Worm (Caenorhabditis elegans) whole organism, L4 larva: ENCODE measurements around the gene srbc-40.

Experiments
- F26F4.8 ChIP-seq: fragments of 200-800 bp; sonication (Bioruptor generic); conservative IDR thresholded peaks from 2 replicates; pipeline ENCODE4 v1.3.6; 2022; ENCODE audit warnings: missing genetic modification characterization, missing compliant biosample characterization
- F44E2.7 ChIP-seq: fragments of 200-800 bp; sonication (Bioruptor generic); IDR thresholded peaks from 2 replicates; pipeline ENCODE4 v2.1.2; 2022; ENCODE audit warnings: missing genetic modification characterization, missing compliant biosample characterization
- T20F7.1 ChIP-seq: fragments of 200-800 bp; sonication (Bioruptor generic); optimal IDR thresholded peaks from 2 replicates; lab custom pipeline; 2018; ENCODE audit warnings: mild to moderate bottlenecking, missing genetic modification characterization, missing compliant biosample characterization
- T26A8.4 ChIP-seq: fragments of 200-800 bp; sonication (Bioruptor generic); IDR thresholded peaks from 2 replicates; pipeline ENCODE4 v1.3.6; 2022; ENCODE audit warnings: missing genetic modification characterization, missing compliant biosample characterization
- Y5F2A.4 ChIP-seq: fragments of 200-800 bp; sonication (Bioruptor generic); optimal IDR thresholded peaks from 2 replicates; lab custom pipeline; 2018; ENCODE audit warnings: mild to moderate bottlenecking, missing genetic modification characterization, missing compliant biosample characterization
- ZK546.5 ChIP-seq, 2 experiments: sonication (generic microtip); optimal IDR thresholded peaks; 2 replicates each; lab custom pipeline; 2017; ENCODE audit warnings: missing biosample characterization in 2 of 2, missing genetic modification characterization in 2 of 2
- aha-1 ChIP-seq: fragments of 150-350 bp; peaks from one replicate; lab custom pipeline; 2014; ENCODE audit warnings: missing biosample characterization, missing genetic modification characterization
- ama-1 ChIP-seq: fragments of 150-350 bp; optimal IDR thresholded peaks from 2 replicates; lab custom pipeline; 2014; ENCODE audit warnings: inconsistent platforms, mixed read lengths
- attf-4 ChIP-seq: sonication (generic microtip); optimal IDR thresholded peaks from 3 replicates; lab custom pipeline; 2017; ENCODE audit warnings: missing biosample characterization, missing genetic modification characterization
- ceh-20 ChIP-seq: fragments of 200-800 bp; sonication (Bioruptor generic); IDR thresholded peaks from 2 replicates; pipeline ENCODE4 v1.3.6; 2022; ENCODE audit warnings: missing genetic modification reagents, missing genetic modification characterization, missing compliant biosample characterization
- ceh-28 ChIP-seq: fragments of 150-350 bp; optimal IDR thresholded peaks from 2 replicates; lab custom pipeline; 2014; ENCODE audit warnings: missing biosample characterization, missing genetic modification reagents, missing genetic modification characterization
- ceh-32 ChIP-seq: sonication (generic microtip); optimal IDR thresholded peaks from 2 replicates; lab custom pipeline; 2016; ENCODE audit warnings: mild to moderate bottlenecking, missing genetic modification characterization, missing compliant biosample characterization; ENCODE audit not compliant: poor library complexity
- ctbp-1 ChIP-seq: fragments of 200-800 bp; sonication (Bioruptor generic); IDR thresholded peaks from 2 replicates; pipeline ENCODE4 v1.3.6; 2022; ENCODE audit warnings: missing genetic modification reagents, missing genetic modification characterization, missing compliant biosample characterization
- daf-16 ChIP-seq, 3 experiments: sonication (generic microtip); optimal IDR thresholded peaks; 2 replicates each; lab custom pipeline; 2016 to 2017; ENCODE audit warnings: missing genetic modification characterization in 3 of 3, missing genetic modification reagents in 3 of 3, mild to moderate bottlenecking in 2 of 3, missing compliant biosample characterization in 2 of 3, missing biosample characterization in 1 of 3, moderate library complexity in 1 of 3
- daf-19 ChIP-seq: fragments of 200-800 bp; sonication (Bioruptor generic); conservative IDR thresholded peaks from 2 replicates; pipeline ENCODE4 v1.3.6; 2022; ENCODE audit warnings: missing genetic modification characterization, missing compliant biosample characterization
- dmd-6 ChIP-seq: fragments of 200-800 bp; sonication (Bioruptor generic); IDR thresholded peaks from 2 replicates; pipeline ENCODE4 v1.3.6; 2022; ENCODE audit warnings: missing genetic modification reagents, missing genetic modification characterization, missing compliant biosample characterization
- dmd-8 ChIP-seq: fragments of 200-800 bp; sonication (Bioruptor generic); IDR thresholded peaks from 2 replicates; pipeline ENCODE4 v1.3.6; 2022; ENCODE audit warnings: missing genetic modification characterization, missing compliant biosample characterization
- dve-1 ChIP-seq: sonication (generic microtip); optimal IDR thresholded peaks from 2 replicates; lab custom pipeline; 2017; ENCODE audit warnings: antibody characterized with exemption, mild to moderate bottlenecking, missing genetic modification characterization, missing compliant biosample characterization; ENCODE audit not compliant: insufficient read depth
- egl-43 ChIP-seq: fragments of 200-800 bp; sonication (Bioruptor generic); IDR thresholded peaks from 2 replicates; pipeline ENCODE4 v1.3.6; 2022; ENCODE audit warnings: missing genetic modification reagents, missing genetic modification characterization, missing compliant biosample characterization
- fkh-10 ChIP-seq: fragments of 150-350 bp; optimal IDR thresholded peaks from 2 replicates; lab custom pipeline; 2014; ENCODE audit warnings: missing biosample characterization, missing genetic modification reagents, missing genetic modification characterization
- hlh-11 ChIP-seq: fragments of 200-800 bp; sonication (Bioruptor generic); optimal IDR thresholded peaks from 2 replicates; lab custom pipeline; 2018; ENCODE audit warnings: mild to moderate bottlenecking, missing genetic modification characterization, missing compliant biosample characterization
- hmg-1.1 ChIP-seq: fragments of 200-800 bp; sonication (Bioruptor generic); IDR thresholded peaks from 2 replicates; pipeline ENCODE4 v1.3.6; 2022; ENCODE audit warnings: missing genetic modification reagents, missing genetic modification characterization, missing compliant biosample characterization
- jun-1 ChIP-seq: fragments of 150-350 bp; optimal IDR thresholded peaks from 2 replicates; lab custom pipeline; 2014; ENCODE audit warnings: missing biosample characterization, missing genetic modification reagents, missing genetic modification characterization
- lim-7 ChIP-seq: fragments of 200-800 bp; sonication (Bioruptor generic); IDR thresholded peaks from 2 replicates; pipeline ENCODE4 v1.3.6; 2022; ENCODE audit warnings: missing genetic modification characterization, missing compliant biosample characterization
- lin-13 ChIP-seq: fragments of 150-350 bp; optimal IDR thresholded peaks from 2 replicates; lab custom pipeline; 2014; ENCODE audit warnings: missing biosample characterization, missing genetic modification reagents, missing genetic modification characterization
- lin-39 ChIP-seq: fragments of 150-350 bp; optimal IDR thresholded peaks from 2 replicates; lab custom pipeline; 2014; ENCODE audit warnings: missing biosample characterization, missing genetic modification reagents, missing genetic modification characterization
- mdl-1 ChIP-seq, 2 experiments: fragments of 150-350 bp in 1 of 2; sonication (generic microtip) in 1 of 2; optimal IDR thresholded peaks; 2 replicates each; lab custom pipeline; 2014 to 2017; ENCODE audit warnings: missing biosample characterization in 2 of 2, missing genetic modification characterization in 2 of 2
- mes-2 ChIP-seq: sonication (generic microtip); optimal IDR thresholded peaks from 2 replicates; lab custom pipeline; 2016; ENCODE audit warnings: missing genotype, mild to moderate bottlenecking, missing genetic modification characterization, missing compliant biosample characterization; ENCODE audit not compliant: poor library complexity, severe bottlenecking
- nhr-10 ChIP-seq: fragments of 150-350 bp; optimal IDR thresholded peaks from 2 replicates; lab custom pipeline; 2014; ENCODE audit warnings: missing biosample characterization, missing genetic modification characterization
- nhr-11 ChIP-seq: fragments of 150-350 bp; optimal IDR thresholded peaks from 2 replicates; lab custom pipeline; 2014; ENCODE audit warnings: missing biosample characterization, missing genetic modification characterization
- nhr-25 ChIP-seq: sonication (generic microtip); optimal IDR thresholded peaks from 2 replicates; lab custom pipeline; 2017; ENCODE audit warnings: missing genetic modification characterization, mild to moderate bottlenecking, missing compliant biosample characterization, antibody characterized with exemption, moderate library complexity, borderline replicate concordance; ENCODE audit not compliant: insufficient read depth
- nhr-28 ChIP-seq: fragments of 150-350 bp; optimal IDR thresholded peaks from 2 replicates; lab custom pipeline; 2014; ENCODE audit warnings: missing biosample characterization, missing genetic modification characterization
- nhr-42 ChIP-seq: fragments of 200-800 bp; sonication (Bioruptor generic); IDR thresholded peaks from 2 replicates; pipeline ENCODE4 v1.3.6; 2022; ENCODE audit warnings: missing genetic modification characterization, missing compliant biosample characterization
- nhr-6 ChIP-seq: fragments of 150-350 bp; optimal IDR thresholded peaks from 2 replicates; lab custom pipeline; 2014; ENCODE audit warnings: missing biosample characterization, missing genetic modification characterization
- nhr-76 ChIP-seq: fragments of 150-350 bp; optimal IDR thresholded peaks from 2 replicates; lab custom pipeline; 2014; ENCODE audit warnings: missing biosample characterization, missing genetic modification characterization
- pha-4 ChIP-seq, 2 experiments: fragments of 150-350 bp in 1 of 2; fragments of 200-800 bp in 1 of 2; sonication (Bioruptor generic) in 1 of 2; IDR thresholded peaks in 1 of 2; optimal IDR thresholded peaks in 1 of 2; 2 replicates each; pipeline versions ENCODE4 v1.3.6 to Lab custom; 2014 to 2022; ENCODE audit warnings: missing genetic modification characterization in 2 of 2, missing genetic modification reagents in 2 of 2, missing biosample characterization in 1 of 2, missing compliant biosample characterization in 1 of 2
- rbr-2 ChIP-seq: sonication (generic microtip); optimal IDR thresholded peaks from 2 replicates; lab custom pipeline; 2016; ENCODE audit warnings: missing genotype, missing genetic modification characterization, missing compliant biosample characterization
- saeg-2 ChIP-seq: fragments of 200-800 bp; sonication (Bioruptor generic); IDR thresholded peaks from 2 replicates; pipeline ENCODE4 v1.3.6; 2022; ENCODE audit warnings: missing genetic modification reagents, missing genetic modification characterization, missing compliant biosample characterization
- set-16 ChIP-seq: fragments of 200-800 bp; sonication (Bioruptor generic); IDR thresholded peaks from 2 replicates; pipeline ENCODE4 v1.3.6; 2022; ENCODE audit warnings: missing genetic modification reagents, missing genetic modification characterization, missing compliant biosample characterization
- skn-1 ChIP-seq: fragments of 150-350 bp; optimal IDR thresholded peaks from 2 replicates; lab custom pipeline; 2014; ENCODE audit warnings: missing biosample characterization, missing genetic modification characterization
- spr-3 ChIP-seq: fragments of 200-800 bp; sonication (Bioruptor generic); optimal IDR thresholded peaks from 2 replicates; lab custom pipeline; 2018; ENCODE audit warnings: mild to moderate bottlenecking, missing genetic modification characterization, missing compliant biosample characterization
- tag-97 ChIP-seq: fragments of 200-800 bp; sonication (Bioruptor generic); IDR thresholded peaks from 2 replicates; pipeline ENCODE4 v1.3.6; 2022; ENCODE audit warnings: missing genetic modification characterization, missing compliant biosample characterization
- tra-1 ChIP-seq: fragments of 200-800 bp; sonication (Bioruptor generic); IDR thresholded peaks from 2 replicates; pipeline ENCODE4 v1.3.6; 2022; ENCODE audit warnings: missing genetic modification reagents, missing genetic modification characterization, missing compliant biosample characterization
- vab-7 ChIP-seq: fragments of 200-800 bp; sonication (Bioruptor generic); IDR thresholded peaks from 2 replicates; pipeline ENCODE4 v1.3.6; 2022; ENCODE audit warnings: missing genetic modification reagents, missing genetic modification characterization, missing compliant biosample characterization
- zag-1 ChIP-seq: fragments of 150-350 bp; optimal IDR thresholded peaks from 2 replicates; lab custom pipeline; 2014; ENCODE audit warnings: missing biosample characterization, missing genetic modification characterization
- zip-2 ChIP-seq: fragments of 150-350 bp; optimal IDR thresholded peaks from 2 replicates; lab custom pipeline; 2014; ENCODE audit warnings: missing biosample characterization, missing genetic modification characterization
- ztf-11 ChIP-seq: fragments of 150-350 bp; optimal IDR thresholded peaks from 2 replicates; lab custom pipeline; 2014; ENCODE audit warnings: missing biosample characterization, missing genetic modification characterization
- ztf-7 ChIP-seq: fragments of 150-350 bp; optimal IDR thresholded peaks from 2 replicates; lab custom pipeline; 2014; ENCODE audit warnings: missing biosample characterization, missing genetic modification characterization

The srbc-40 gene

DNA sequence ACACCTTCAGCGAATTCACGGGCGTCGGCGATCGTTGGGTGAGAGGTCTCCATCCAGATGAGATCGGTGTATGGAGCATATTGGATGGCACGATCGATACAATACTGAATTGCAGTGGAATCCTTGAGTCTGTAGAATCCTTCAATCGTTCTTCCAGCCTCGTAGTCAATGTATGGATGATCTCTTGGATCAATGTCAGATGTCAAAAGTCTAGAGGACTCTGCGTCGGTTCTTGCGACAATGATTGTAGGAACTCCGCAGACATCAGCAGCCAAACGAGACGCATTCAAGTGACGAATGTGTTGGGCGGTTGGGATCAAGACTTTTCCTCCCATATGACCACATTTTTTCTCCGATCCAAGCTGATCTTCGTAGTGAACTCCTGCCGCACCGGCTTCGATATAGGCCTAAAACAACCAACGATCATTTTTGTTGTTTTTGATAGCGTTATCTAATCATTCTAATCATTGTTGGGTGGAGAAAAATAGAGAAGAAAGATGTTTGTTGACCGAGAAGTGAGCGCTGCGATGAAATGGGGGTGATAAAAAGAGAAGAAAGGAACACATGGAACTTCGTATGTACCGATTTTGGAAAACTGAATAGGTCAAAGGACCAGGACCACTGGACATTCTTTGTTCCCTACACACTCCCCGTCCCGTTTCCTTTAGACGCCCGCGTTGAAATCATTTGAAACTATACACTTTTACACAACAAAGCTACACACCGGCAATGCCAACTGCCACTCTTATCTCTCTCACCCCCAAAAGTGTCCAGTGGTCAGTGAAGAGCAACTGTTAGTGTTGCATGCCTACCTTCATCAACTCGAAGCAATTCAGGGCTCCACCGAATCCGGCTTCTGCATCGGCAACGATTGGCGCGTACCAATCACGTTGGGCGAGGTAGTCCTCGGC, 7.2 kb upstream of the srbc-40 start (continued):
- TF ChIP-seq daf-19, result 0 out of 2 replicates have a peak, but pooled peaks have one; percentile 38
- TF ChIP-seq mdl-1 (tag; optimal IDR thresholded peaks at IDR 0.05; lab: Kevin White, UChicago), result no peak
- peak; percentile 89 for TF ChIP-seq ama-1 (lab: Kevin White, UChicago)
- no peak for TF ChIP-seq rbr-2
- no peak for TF ChIP-seq nhr-25
- no peak for TF ChIP-seq T20F7.1 (GFP tag; lab: Kevin White, UChicago)
- no peak for TF ChIP-seq nhr-76 (tag; lab: Kevin White, UChicago)
- peak; percentile 15 for TF ChIP-seq zip-2 (tag; lab: Kevin White, UChicago)
- no peak for TF ChIP-seq saeg-2 (GFP tag; lab: Robert Waterston, UW)
- no peak; the same call in 1 of the 2 replicates for TF ChIP-seq dmd-6 (GFP tag; lab: Robert Waterston, UW)
- peak; percentile 24; the same call in 1 of the 2 replicates for TF ChIP-seq nhr-42 (GFP tag; lab: Robert Waterston, UW)
- TF ChIP-seq tra-1, result no peak
- no peak for TF ChIP-seq hmg-1.1 (GFP tag; lab: Robert Waterston, UW)
- no peak; the same call in 1 of the 2 replicates for TF ChIP-seq ctbp-1 (GFP tag; lab: Robert Waterston, UW)
- TF ChIP-seq ztf-7 (tag; lab: Kevin White, UChicago), result no peak
- 0 out of 2 replicates have a peak, but pooled peaks have one; percentile 8 for TF ChIP-seq lim-7 (GFP tag; lab: Robert Waterston, UW)
- TF ChIP-seq tag-97 (GFP tag; lab: Robert Waterston, UW), result no peak
- TF ChIP-seq dmd-8 (GFP tag; lab: Robert Waterston, UW), result no peak
- no peak for TF ChIP-seq ztf-11 (tag; lab: Kevin White, UChicago)
- no peak for TF ChIP-seq zag-1 (tag; lab: Kevin White, UChicago)
- peak; percentile 97 for TF ChIP-seq aha-1 (tag; lab: Kevin White, UChicago)
- TF ChIP-seq F44E2.7 (GFP tag; lab: Robert Waterston, UW), result no peak
- TF ChIP-seq nhr-28 (tag; lab: Kevin White, UChicago), result peak; percentile 26
- no peak for TF ChIP-seq ceh-32
- no peak for TF ChIP-seq egl-43 (GFP tag; lab: Robert Waterston, UW)
- no peak for TF ChIP-seq nhr-6 (tag; lab: Kevin White, UChicago)
- no peak for TF ChIP-seq vab-7 (GFP tag; lab: Robert Waterston, UW)
- TF ChIP-seq attf-4 (tag; lab: Kevin White, UChicago), result no peak
- no peak for TF ChIP-seq Y5F2A.4 (GFP tag; lab: Kevin White, UChicago)
- peak; percentile 18; the same call in 1 of the 2 replicates for TF ChIP-seq pha-4 (GFP tag; IDR thresholded peaks at IDR 0.05; lab: Robert Waterston, UW)
- no peak for TF ChIP-seq pha-4 (tag; optimal IDR thresholded peaks at IDR 0.05; lab: Kevin White, UChicago)
- TF ChIP-seq T26A8.4, result peak; percentile 27; the same call in 1 of the 2 replicates
- TF ChIP-seq F26F4.8 (GFP tag; lab: Robert Waterston, UW), result no peak
- TF ChIP-seq hlh-11 (tag; lab: Kevin White, UChicago), result no peak
- no peak for TF ChIP-seq fkh-10 (GFP tag; lab: Kevin White, UChicago)
- TF ChIP-seq jun-1, result no peak
- TF ChIP-seq mes-2 (tag; lab: Kevin White, UChicago), result peak; percentile 11
- no peak for TF ChIP-seq lin-13
- peak; percentile 22 for TF ChIP-seq nhr-10 (tag; lab: Kevin White, UChicago)
- TF ChIP-seq ceh-28 (tag; lab: Kevin White, UChicago), result no peak
- TF ChIP-seq spr-3, result no peak
- no peak for TF ChIP-seq set-16
- TF ChIP-seq daf-16 (GFP tag; optimal IDR thresholded peaks at IDR 0.05; lab: Kevin White, UChicago), result peak in 1 of 2 experiments; percentile 6
- TF ChIP-seq daf-16 (tag; optimal IDR thresholded peaks at IDR 0.05; lab: Kevin White, UChicago), result no peak
- no peak for TF ChIP-seq nhr-11 (tag; lab: Kevin White, UChicago)
- no peak for TF ChIP-seq ZK546.5 (tag; optimal IDR thresholded peaks at IDR 0.05; lab: Kevin White, UChicago)
- TF ChIP-seq dve-1, result peak; percentile 43
- no peak for TF ChIP-seq ceh-20 (GFP tag; lab: Robert Waterston, UW)
- TF ChIP-seq skn-1 (tag; lab: Kevin White, UChicago), result no peak
- TF ChIP-seq lin-39 (tag; lab: Kevin White, UChicago), result no peak
